Fruit fly (Drosophila melanogaster) Kc167 (cell line): ENCODE data around the gene Ulp1.

Experiments used
- Myc ChIP-seq: fragments of >200 bp; optimal IDR thresholded peaks from 2 replicates; lab custom pipeline; 2017; ENCODE audit warnings: missing external identifiers
- Sin3A ChIP-seq: fragments of >200 bp; optimal IDR thresholded peaks from 2 replicates; lab custom pipeline; 2018; ENCODE audit warnings: missing external identifiers
- h ChIP-seq: fragments of >200 bp; optimal IDR thresholded peaks from 3 replicates; lab custom pipeline; 2018; ENCODE audit warnings: missing external identifiers
- insv ChIP-seq: fragments of >200 bp; optimal IDR thresholded peaks from 3 replicates; lab custom pipeline; 2018; ENCODE audit warnings: missing external identifiers
- psq ChIP-seq: fragments of >200 bp; optimal IDR thresholded peaks from 2 replicates; lab custom pipeline; 2017; ENCODE audit warnings: missing external identifiers
- ttk ChIP-seq: sonication (Bioruptor generic); optimal IDR thresholded peaks from 2 replicates; lab custom pipeline; 2017; ENCODE audit warnings: missing external identifiers

DNA sequence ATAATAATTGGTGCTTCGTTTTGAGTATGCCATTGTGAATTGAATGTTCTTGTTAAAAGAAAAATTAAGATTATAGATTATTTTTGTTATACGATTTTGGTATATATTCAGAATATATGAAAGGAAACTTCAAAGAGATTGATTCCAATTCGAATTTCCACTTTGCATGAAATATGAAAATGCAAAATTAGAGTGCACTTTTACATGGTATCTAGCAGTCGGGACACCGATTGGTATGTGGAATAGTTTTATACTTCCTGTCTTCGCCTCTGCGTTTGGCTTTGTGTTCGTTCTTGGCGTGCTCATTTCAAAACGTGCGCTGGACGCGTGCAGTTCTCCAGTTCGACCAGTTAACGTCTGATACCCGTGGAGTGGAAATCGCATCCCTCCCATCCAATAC lies 24.9 kb downstream of the Ulp1 start, which contains the start of gene CG33253:
- TF ChIP-seq Myc (lab: Kevin White, UChicago), result no peak
- no peak for TF ChIP-seq psq (lab: Kevin White, UChicago)
- TF ChIP-seq ttk (lab: Kevin White, UChicago), result no peak
- no peak for TF ChIP-seq h
- TF ChIP-seq Sin3A, result no peak
- no peak for TF ChIP-seq insv (lab: Kevin White, UChicago)
